Worm (Caenorhabditis elegans) whole organism, late embryonic: ENCODE results near the gene srg-38.

Experiments
- C38D4.7 ChIP-seq: fragments of 200-800 bp; sonication (Bioruptor generic); optimal IDR thresholded peaks from 2 replicates; lab custom pipeline; 2018; ENCODE audit warnings: mild to moderate bottlenecking, missing genetic modification characterization, moderate library complexity, missing compliant biosample characterization
- ahr-1 ChIP-seq: sonication (generic microtip); optimal IDR thresholded peaks from 2 replicates; lab custom pipeline; 2016; ENCODE audit warnings: missing genetic modification characterization, missing compliant biosample characterization
- ceh-9 ChIP-seq: sonication (generic microtip); optimal IDR thresholded peaks from 2 replicates; lab custom pipeline; 2016; ENCODE audit warnings: mild to moderate bottlenecking, missing genetic modification characterization, inconsistent platforms, missing compliant biosample characterization
- elt-2 ChIP-seq: sonication (generic microtip); optimal IDR thresholded peaks from 2 replicates; lab custom pipeline; 2016; ENCODE audit warnings: missing genetic modification reagents, missing genetic modification characterization, missing compliant biosample characterization
- madf-2 ChIP-seq: sonication (generic microtip); optimal IDR thresholded peaks from 2 replicates; lab custom pipeline; 2017; ENCODE audit warnings: missing genetic modification characterization, missing compliant biosample characterization
- pha-2 ChIP-seq: sonication (generic microtip); optimal IDR thresholded peaks from 2 replicates; lab custom pipeline; 2017; ENCODE audit warnings: mild to moderate bottlenecking, missing genetic modification characterization, missing compliant biosample characterization
- rnt-1 ChIP-seq: sonication (generic microtip); optimal IDR thresholded peaks from 2 replicates; lab custom pipeline; 2016; ENCODE audit warnings: missing genetic modification characterization, missing compliant biosample characterization
- sdc-2 ChIP-seq: sonication (generic microtip); optimal IDR thresholded peaks from 2 replicates; lab custom pipeline; 2016; ENCODE audit warnings: missing genotype, missing genetic modification characterization, missing compliant biosample characterization
- syd-9 ChIP-seq: sonication (generic microtip); optimal IDR thresholded peaks from 2 replicates; lab custom pipeline; 2016; ENCODE audit warnings: mild to moderate bottlenecking, missing genetic modification characterization, moderate library complexity, missing compliant biosample characterization
- unc-86 ChIP-seq: sonication (generic microtip); optimal IDR thresholded peaks from 2 replicates; lab custom pipeline; 2016; ENCODE audit warnings: missing genetic modification characterization, missing compliant biosample characterization

ce11 chrV:11124922-11125321 is 30.5 kb downstream of the srg-38 start, which contains the start of gene C06H2.2:
- no peak for TF ChIP-seq ahr-1 (tag; lab: Kevin White, UChicago)
- no peak for TF ChIP-seq ceh-9 (tag; lab: Kevin White, UChicago)
- TF ChIP-seq pha-2, result no peak
- no peak for TF ChIP-seq C38D4.7 (GFP tag; lab: Kevin White, UChicago)
- TF ChIP-seq elt-2 (tag; lab: Kevin White, UChicago), result no peak
- no peak for TF ChIP-seq madf-2 (tag; lab: Kevin White, UChicago)
- no peak for TF ChIP-seq syd-9 (tag; lab: Kevin White, UChicago)
- TF ChIP-seq rnt-1 (tag; lab: Kevin White, UChicago), result no peak
- TF ChIP-seq unc-86 (tag; lab: Kevin White, UChicago), result no peak
- no peak for TF ChIP-seq sdc-2 (tag; lab: Kevin White, UChicago)
